Fruit fly (Drosophila melanogaster): ENCODE data around the gene trem.

trem gene

DNA sequence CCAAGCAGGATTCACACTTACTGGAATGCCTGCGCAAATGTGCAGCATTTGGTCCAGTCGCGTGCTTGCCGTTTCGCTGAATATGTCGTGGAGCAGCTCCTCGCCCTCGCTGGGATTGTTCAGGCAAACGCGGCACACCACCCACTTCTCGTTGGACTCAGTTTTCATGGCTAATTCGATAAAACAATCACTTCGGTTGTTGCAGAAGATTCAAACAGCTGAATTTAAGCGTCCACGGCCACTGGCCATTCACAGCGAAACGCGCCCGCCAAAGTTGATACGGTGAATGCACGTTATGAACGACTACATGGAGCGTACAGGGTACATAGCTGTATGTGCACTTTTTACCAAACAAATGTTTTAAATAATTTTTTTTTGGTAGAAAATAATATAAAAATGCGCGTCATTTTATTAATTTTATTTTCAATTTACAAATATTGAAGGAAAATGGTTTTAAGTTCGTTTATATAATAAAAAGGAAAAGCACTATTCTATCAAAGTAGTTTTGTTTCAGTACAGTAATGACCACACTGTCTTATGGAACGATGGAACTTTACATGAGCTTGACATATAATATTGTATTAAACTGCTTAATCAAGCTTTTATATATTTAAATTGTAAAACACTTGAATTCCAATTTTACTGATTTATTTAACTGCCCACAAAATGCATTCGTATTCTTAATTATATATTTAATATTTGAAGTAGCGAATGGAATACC lies at the start of gene trem:
Gene trem, minus strand, starts transcription at position 267 of the 721 bp plus-strand sequence.
- TF ChIP-seq insv (optimal IDR thresholded peaks at IDR 0.05) (no peak), h (optimal IDR thresholded peaks at IDR 0.05) (no peak), Myc (optimal IDR thresholded peaks at IDR 0.05) (no peak), ttk (optimal IDR thresholded peaks at IDR 0.05) (no peak), psq (optimal IDR thresholded peaks at IDR 0.05) (no peak), Sin3A (optimal IDR thresholded peaks at IDR 0.05) (no peak)

DNA sequence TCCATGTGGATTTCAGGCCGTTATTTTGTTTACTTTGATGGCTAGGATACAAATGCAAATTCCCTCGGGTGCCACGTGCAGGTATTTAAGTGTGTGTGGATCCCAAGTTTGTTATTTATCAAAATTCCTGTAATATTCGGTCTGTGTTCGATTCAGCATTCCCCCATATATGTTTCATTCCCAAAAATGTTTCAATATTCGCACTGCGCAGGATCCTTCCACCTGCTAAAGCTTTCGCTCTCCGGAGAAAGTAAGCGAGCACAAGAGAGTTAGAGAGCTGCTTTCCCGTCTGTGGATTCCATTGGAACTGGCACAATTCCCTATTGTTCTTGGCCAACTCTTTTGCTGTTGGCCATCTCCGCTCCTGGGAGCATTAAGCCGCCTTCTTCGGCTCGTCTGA lies 49.1 kb upstream of the trem start:
- TF ChIP-seq Myc (optimal IDR thresholded peaks at IDR 0.05): no peak
- no peak for TF ChIP-seq ttk (optimal IDR thresholded peaks at IDR 0.05)
- no peak for TF ChIP-seq insv (optimal IDR thresholded peaks at IDR 0.05)
- TF ChIP-seq h (optimal IDR thresholded peaks at IDR 0.05): no peak

DNA sequence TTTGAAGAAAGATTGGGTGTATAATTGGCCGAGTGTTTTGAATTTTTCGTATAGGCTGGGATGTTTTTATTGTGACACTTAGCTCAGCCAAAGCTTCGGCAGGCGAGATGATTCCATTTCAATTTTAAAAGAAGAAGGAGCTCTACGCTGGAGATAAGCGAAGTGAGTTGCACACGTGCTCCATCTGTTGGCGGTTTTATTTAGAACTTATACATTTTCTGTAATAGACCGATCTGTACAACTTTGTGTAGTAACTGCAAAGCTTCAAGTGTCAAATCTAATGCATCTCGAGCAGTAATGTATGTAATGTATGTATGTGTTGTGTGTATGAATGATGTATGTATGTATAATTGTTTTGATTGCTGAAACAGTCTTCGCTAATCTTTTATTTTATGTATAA lies 35.3 kb upstream of the trem start:
- TF ChIP-seq psq (optimal IDR thresholded peaks at IDR 0.05) (no peak), Myc (optimal IDR thresholded peaks at IDR 0.05) (no peak), Sin3A (optimal IDR thresholded peaks at IDR 0.05) (no peak), ttk (optimal IDR thresholded peaks at IDR 0.05) (no peak)

DNA sequence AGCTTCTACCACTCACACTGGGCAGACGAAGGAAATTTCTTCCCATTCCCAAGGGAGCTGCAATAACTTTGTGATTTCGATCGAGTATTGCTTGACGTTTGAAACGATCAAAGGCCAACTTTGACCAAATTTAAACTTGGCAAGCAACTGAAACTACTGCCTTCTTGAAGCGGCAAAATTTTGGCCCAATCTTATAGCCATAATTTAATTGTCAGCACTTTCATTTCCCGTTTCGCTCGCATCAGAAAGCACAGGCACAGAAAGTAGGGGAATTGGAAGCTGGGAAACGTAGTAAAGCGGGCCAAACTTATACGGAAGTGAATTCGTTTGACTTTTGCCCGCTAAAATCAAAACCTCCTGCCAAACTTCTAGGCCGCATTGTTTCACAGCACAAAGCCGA lies 28.5 kb upstream of the trem start, which contains the start of gene CG4390:
Gene CG4390, minus strand, starts transcription at position 101 of the 400 bp plus-strand sequence.
- TF ChIP-seq insv (optimal IDR thresholded peaks at IDR 0.05) (no peak), Sin3A (optimal IDR thresholded peaks at IDR 0.05) (no peak), h (optimal IDR thresholded peaks at IDR 0.05) (no peak), psq (optimal IDR thresholded peaks at IDR 0.05) (no peak), ttk (optimal IDR thresholded peaks at IDR 0.05) (no peak), Myc (optimal IDR thresholded peaks at IDR 0.05) (no peak)

DNA sequence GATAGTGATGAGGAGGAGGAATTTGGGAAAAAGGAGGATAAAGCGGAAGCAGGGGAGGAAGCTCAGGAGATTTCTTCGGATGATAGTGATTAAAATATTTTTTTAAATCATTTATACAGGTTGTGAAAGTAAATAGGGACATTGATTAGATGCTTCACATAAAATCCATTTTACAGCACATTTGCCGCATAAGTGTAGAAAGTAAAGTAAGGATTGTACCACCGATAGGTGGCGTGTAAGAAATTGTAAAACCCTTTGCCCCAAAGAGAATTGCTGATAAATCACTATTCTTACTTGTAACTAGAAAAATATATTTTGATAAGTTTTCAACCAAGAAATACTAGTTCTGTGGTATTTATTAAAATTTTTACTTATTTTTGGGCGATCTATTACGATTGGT lies 27.9 kb upstream of the trem start:
- TF ChIP-seq Sin3A (optimal IDR thresholded peaks at IDR 0.05): no peak

DNA sequence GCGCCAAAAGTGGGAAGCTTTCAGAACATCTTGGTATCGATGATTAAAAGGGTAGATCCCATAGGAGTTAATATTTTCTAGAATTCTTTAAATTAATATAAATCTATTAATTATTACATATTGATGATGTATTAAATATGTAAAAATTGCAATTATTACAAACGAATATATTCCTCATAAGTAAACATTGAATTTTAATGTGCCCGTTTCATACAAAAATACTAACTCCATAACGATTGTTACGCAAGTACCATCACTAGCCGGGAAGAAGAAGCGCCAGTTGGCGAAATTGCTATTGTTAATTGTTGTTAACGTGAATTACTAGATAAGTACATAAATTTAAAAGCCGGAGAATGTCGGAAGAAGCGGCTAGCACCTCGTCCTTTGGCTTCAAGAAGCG lies 26.4 kb upstream of the trem start, which contains the start of gene mdlc:
Gene mdlc, plus strand, starts transcription at position 248 of the 400 bp plus-strand sequence.
- no peak for TF ChIP-seq insv (optimal IDR thresholded peaks at IDR 0.05)
- TF ChIP-seq Sin3A (optimal IDR thresholded peaks at IDR 0.05): no peak
- no peak for TF ChIP-seq Myc (optimal IDR thresholded peaks at IDR 0.05)
- TF ChIP-seq psq (optimal IDR thresholded peaks at IDR 0.05): no peak
- TF ChIP-seq ttk (optimal IDR thresholded peaks at IDR 0.05): no peak
- no peak for TF ChIP-seq h (optimal IDR thresholded peaks at IDR 0.05)

DNA sequence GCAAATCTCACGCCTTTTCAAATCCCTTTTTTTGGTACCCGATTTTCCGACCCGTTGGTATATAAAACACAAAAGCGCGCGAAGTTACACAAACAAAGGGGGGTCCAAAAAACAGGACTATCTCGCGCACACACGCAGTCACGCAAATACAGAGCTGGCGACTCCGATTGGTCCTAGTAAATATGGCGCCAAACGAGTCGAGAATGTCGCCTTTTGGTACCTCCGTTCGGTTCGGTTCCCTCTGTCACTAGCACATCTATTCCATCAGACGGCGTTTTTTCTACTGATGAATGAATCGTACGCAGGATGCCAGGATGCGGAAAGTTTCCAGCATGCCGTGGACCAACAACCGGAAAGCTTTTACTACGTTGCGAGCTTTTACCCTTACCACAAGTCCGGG lies 24.7 kb upstream of the trem start, which contains the start of gene CG17193:
Gene CG17193, minus strand, starts transcription at position 289 of the 400 bp plus-strand sequence.
- TF ChIP-seq Myc (optimal IDR thresholded peaks at IDR 0.05) (no peak), h (optimal IDR thresholded peaks at IDR 0.05) (no peak), psq (optimal IDR thresholded peaks at IDR 0.05) (no peak), insv (optimal IDR thresholded peaks at IDR 0.05) (no peak), ttk (optimal IDR thresholded peaks at IDR 0.05) (no peak), Sin3A (optimal IDR thresholded peaks at IDR 0.05) (no peak)

DNA sequence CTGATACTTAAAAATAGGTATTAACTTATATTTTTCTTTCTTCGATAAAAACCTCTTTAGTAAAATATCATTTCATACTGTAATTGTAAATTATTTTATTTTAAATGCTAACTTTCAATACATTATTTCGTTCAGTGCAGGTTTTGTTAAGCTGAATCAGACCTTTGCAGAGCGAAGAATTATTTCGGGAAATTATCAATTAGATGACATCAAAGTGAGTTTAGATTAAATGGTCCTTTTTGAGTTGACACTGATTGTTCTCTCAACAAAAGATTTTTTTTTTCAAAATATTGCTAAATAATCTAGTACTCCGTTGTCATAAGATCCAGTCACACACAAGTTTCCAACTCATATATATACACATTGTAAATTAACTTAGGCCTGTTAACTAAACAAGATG lies 11.3 kb upstream of the trem start, which contains the start of the genes CG33934 and Indy-2:
Gene CG33934, plus strand, starts transcription at position 301 of the 400 bp plus-strand sequence.
Gene Indy-2, plus strand, starts transcription at position 301 of the 400 bp plus-strand sequence.
- TF ChIP-seq h (optimal IDR thresholded peaks at IDR 0.05): no peak

DNA sequence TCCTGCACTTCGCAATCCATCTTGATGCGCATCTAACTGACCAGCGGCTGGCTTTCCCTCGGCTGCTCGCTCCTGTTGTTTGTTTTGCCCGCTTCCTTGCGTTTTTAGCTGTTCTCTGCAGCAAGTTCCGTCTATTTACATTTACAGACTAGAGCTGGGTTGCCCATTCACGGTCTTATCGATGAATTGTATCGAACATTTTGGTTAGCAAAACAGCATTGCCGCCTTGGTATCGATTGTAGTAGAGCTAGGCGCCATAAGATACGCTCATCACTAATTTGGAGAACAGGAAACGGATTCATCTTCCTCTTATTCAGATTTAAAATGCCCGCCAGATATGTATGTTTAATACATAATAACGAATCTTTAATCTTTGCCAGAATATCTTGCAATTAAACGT lies 4.8 kb upstream of the trem start, which contains the start of gene Regnase-1:
Gene Regnase-1, minus strand, starts transcription at position 170 of the 400 bp plus-strand sequence.
- no peak for TF ChIP-seq h (optimal IDR thresholded peaks at IDR 0.05)
- no peak for TF ChIP-seq insv (optimal IDR thresholded peaks at IDR 0.05)
- no peak for TF ChIP-seq Myc (optimal IDR thresholded peaks at IDR 0.05)
- TF ChIP-seq ttk (optimal IDR thresholded peaks at IDR 0.05): no peak
- no peak for TF ChIP-seq Sin3A (optimal IDR thresholded peaks at IDR 0.05)
- no peak for TF ChIP-seq psq (optimal IDR thresholded peaks at IDR 0.05)

DNA sequence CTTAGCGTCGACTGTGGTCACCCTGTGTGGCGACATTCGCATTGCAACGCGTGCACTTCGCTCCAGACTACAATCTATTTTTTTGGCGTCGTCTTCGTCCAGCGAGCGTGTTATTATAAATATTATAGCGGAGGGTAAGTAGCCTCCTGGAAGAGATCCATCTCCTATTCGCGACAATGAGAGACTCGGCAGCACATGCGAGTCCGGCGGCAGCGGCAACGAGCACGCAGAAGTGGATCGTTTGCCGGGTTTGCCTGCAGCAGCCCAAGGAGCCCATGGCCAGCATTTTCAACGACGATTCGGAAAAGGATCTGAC lies 613 bp upstream of the trem start, which contains the start of gene idc:
Gene idc, plus strand, starts transcription at position 60 of the 316 bp plus-strand sequence.
- TF ChIP-seq psq (optimal IDR thresholded peaks at IDR 0.05): no peak
- no peak for TF ChIP-seq insv (optimal IDR thresholded peaks at IDR 0.05)
- TF ChIP-seq Sin3A (optimal IDR thresholded peaks at IDR 0.05): no peak
- no peak for TF ChIP-seq h (optimal IDR thresholded peaks at IDR 0.05)
- TF ChIP-seq Myc (optimal IDR thresholded peaks at IDR 0.05): no peak
- no peak for TF ChIP-seq ttk (optimal IDR thresholded peaks at IDR 0.05)

DNA sequence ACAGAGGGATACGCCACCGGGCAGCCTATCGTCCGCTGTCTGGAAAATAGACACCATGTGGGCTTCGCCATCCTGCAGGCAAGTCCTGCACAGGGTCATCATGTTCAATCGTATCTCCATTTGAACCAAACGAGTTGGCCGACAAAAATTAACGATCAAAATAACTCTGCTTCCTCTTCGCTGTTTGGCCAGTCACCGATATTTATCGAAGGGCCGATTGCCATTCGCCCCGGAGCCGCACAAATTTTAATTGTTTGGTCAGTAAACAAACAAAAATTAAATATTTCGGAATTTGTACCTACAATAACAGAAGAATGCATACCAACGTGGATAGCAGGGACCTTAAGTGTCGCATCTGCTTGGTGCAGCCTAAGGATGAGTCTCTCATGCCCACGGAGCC lies 3.3 kb downstream of the trem start, which contains the start of the genes CG4424 and CG4854:
Gene CG4424, minus strand, starts transcription at position 200 of the 400 bp plus-strand sequence.
Gene CG4854, plus strand, starts transcription at position 218 of the 400 bp plus-strand sequence.
- TF ChIP-seq psq (optimal IDR thresholded peaks at IDR 0.05) (no peak), Sin3A (optimal IDR thresholded peaks at IDR 0.05) (no peak), ttk (optimal IDR thresholded peaks at IDR 0.05) (no peak), insv (optimal IDR thresholded peaks at IDR 0.05) (no peak), Myc (optimal IDR thresholded peaks at IDR 0.05) (no peak)

DNA sequence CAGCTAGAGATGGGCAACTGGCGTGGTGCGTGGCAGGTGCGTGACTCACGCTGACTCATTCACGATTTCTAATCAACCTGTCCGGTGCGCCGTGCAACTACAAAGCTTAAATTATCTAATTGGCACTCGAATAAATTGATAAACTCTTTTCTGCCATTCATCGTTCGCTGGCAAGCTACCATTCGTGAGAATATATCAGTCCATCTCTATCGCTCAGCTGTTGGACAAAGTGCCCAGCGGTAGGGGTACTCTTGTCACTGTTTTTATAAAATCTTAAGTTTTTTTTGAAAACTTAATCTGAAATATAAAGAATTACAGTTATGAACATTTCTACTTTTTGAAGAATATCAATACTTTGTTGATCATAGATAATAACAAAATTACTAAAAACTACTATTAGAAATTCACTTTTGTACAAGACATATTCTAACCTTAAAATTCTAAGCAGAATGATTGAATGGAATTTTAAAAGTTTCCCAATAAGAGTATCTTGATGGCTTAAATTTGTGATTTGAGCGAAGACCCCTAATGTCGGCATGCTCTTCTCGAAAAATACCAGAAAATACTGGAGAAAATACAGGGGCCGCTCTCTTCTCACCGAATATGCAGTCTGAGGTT lies 9.8 kb downstream of the trem start, which contains the start of the genes PIG-L and psidin:
Gene PIG-L, minus strand, starts transcription at position 187 of the 618 bp plus-strand sequence.
Gene psidin, plus strand, starts transcription at position 553 of the 618 bp plus-strand sequence.
- TF ChIP-seq h (optimal IDR thresholded peaks at IDR 0.05) (no peak), Myc (optimal IDR thresholded peaks at IDR 0.05) (no peak), insv (optimal IDR thresholded peaks at IDR 0.05) (no peak), ttk (optimal IDR thresholded peaks at IDR 0.05) (no peak), Sin3A (optimal IDR thresholded peaks at IDR 0.05) (no peak), psq (optimal IDR thresholded peaks at IDR 0.05) (no peak)

Data from Kc167 (cell line).